Worm (Caenorhabditis elegans) whole organism, L1 larva: ENCODE measurements around the gene mlt-7.

Source experiments
- ceh-82 ChIP-seq, 3 experiments: fragments of 150-350 bp in 1 of 3; sonication (generic microtip) in 2 of 3; optimal IDR thresholded peaks; 2 replicates each; lab custom pipeline; 2014 to 2017; ENCODE audit warnings: missing biosample characterization in 3 of 3, missing genetic modification characterization in 3 of 3
- dsc-1 ChIP-seq: sonication (generic microtip); optimal IDR thresholded peaks from 2 replicates; lab custom pipeline; 2016; ENCODE audit warnings: mild to moderate bottlenecking, missing genetic modification characterization, missing compliant biosample characterization
- skn-1 ChIP-seq: fragments of 150-350 bp; optimal IDR thresholded peaks from 2 replicates; lab custom pipeline; 2014; ENCODE audit warnings: missing biosample characterization, missing genetic modification characterization

ce11 chrII:4428121-4428520 lies 35.3 kb downstream of the mlt-7 start:
- TF ChIP-seq ceh-82 (tag; optimal IDR thresholded peaks at IDR 0.05; lab: Kevin White, UChicago) (no peak), skn-1 (tag; lab: Kevin White, UChicago) (no peak), dsc-1 (tag; lab: Kevin White, UChicago) (no peak)
